Fruit fly (Drosophila melanogaster) whole organism, embryonic: ENCODE data around the gene CG34409.

Experiments used
- Abd-B ChIP-seq: fragments of 200-800 bp; sonication (Bioruptor generic); optimal IDR thresholded peaks from 2 replicates; lab custom pipeline; 2018; ENCODE audit warnings: missing biosample characterization, mild to moderate bottlenecking, missing genetic modification characterization, moderate library complexity
- Asciz ChIP-seq: fragments of 200-800 bp; sonication (Bioruptor generic); optimal IDR thresholded peaks from 2 replicates; lab custom pipeline; 2017; ENCODE audit warnings: missing biosample characterization, mild to moderate bottlenecking, missing genetic modification characterization, missing genetic modification reagents
- Awh ChIP-seq: fragments of 200-800 bp; sonication (Bioruptor generic); IDR thresholded peaks from 2 replicates; pipeline ENCODE4, ENCODE4 v1.3.6; 2022; ENCODE audit warnings: missing biosample characterization, missing genetic modification characterization
- C15 ChIP-seq: fragments of 200-800 bp; sonication (Bioruptor generic); IDR thresholded peaks from 3 replicates; pipeline ENCODE4 v1.3.6; 2022; ENCODE audit warnings: missing biosample characterization, missing genetic modification characterization
- CG10543 ChIP-seq: fragments of 200-800 bp; sonication (Bioruptor generic); optimal IDR thresholded peaks from 3 replicates; lab custom pipeline; 2017; ENCODE audit warnings: missing biosample characterization, mild to moderate bottlenecking, missing genetic modification characterization, moderate library complexity
- CG10654 ChIP-seq: fragments of 200-800 bp; sonication (Bioruptor generic); optimal IDR thresholded peaks from 2 replicates; lab custom pipeline; 2016; ENCODE audit warnings: missing biosample characterization, missing genetic modification characterization
- CG10979 ChIP-seq: fragments of 200-800 bp; sonication (Bioruptor generic); optimal IDR thresholded peaks from 2 replicates; lab custom pipeline; 2018; ENCODE audit warnings: missing biosample characterization, mild to moderate bottlenecking, missing genetic modification characterization, moderate library complexity
- CG11398 ChIP-seq: fragments of 200-800 bp; sonication (Bioruptor generic); optimal IDR thresholded peaks from 2 replicates; lab custom pipeline; 2016; ENCODE audit warnings: missing biosample characterization, missing genetic modification characterization
- CG11504 ChIP-seq: fragments of 200-800 bp; sonication (Bioruptor generic); optimal IDR thresholded peaks from 3 replicates; lab custom pipeline; 2019; ENCODE audit warnings: missing biosample characterization, mild to moderate bottlenecking, missing genetic modification characterization, moderate library complexity
- CG1603 ChIP-seq: fragments of 200-800 bp; sonication (Bioruptor generic); optimal IDR thresholded peaks from 2 replicates; lab custom pipeline; 2019; ENCODE audit warnings: missing biosample characterization, mild to moderate bottlenecking, missing genetic modification characterization, moderate library complexity
- CG2129 ChIP-seq: fragments of 200-800 bp; sonication (Bioruptor generic); IDR thresholded peaks from 2 replicates; pipeline ENCODE4 v1.3.6; 2022; ENCODE audit warnings: missing biosample characterization, missing genetic modification characterization; ENCODE audit not compliant: partially characterized antibody
- CG2712 ChIP-seq: fragments of 200-800 bp; optimal IDR thresholded peaks from 3 replicates; lab custom pipeline; 2019; ENCODE audit warnings: missing biosample characterization, mild to moderate bottlenecking, missing genetic modification characterization, moderate library complexity
- CG3847 ChIP-seq: fragments of 200-800 bp; sonication (Bioruptor generic); IDR thresholded peaks from 2 replicates; pipeline ENCODE4 v1.3.6; 2022; ENCODE audit warnings: missing biosample characterization, missing genetic modification characterization
- CG3995 ChIP-seq: fragments of 200-800 bp; sonication (Bioruptor generic); optimal IDR thresholded peaks from 3 replicates; lab custom pipeline; 2016; ENCODE audit warnings: missing biosample characterization, missing genetic modification characterization
- CG4282 ChIP-seq: fragments of 200-800 bp; sonication (Bioruptor generic); optimal IDR thresholded peaks from 2 replicates; lab custom pipeline; 2016; ENCODE audit warnings: missing biosample characterization, missing genetic modification characterization
- CG43689 ChIP-seq: fragments of 200-800 bp; sonication (Bioruptor generic); IDR thresholded peaks from 2 replicates; pipeline ENCODE4 v1.3.6; 2022; ENCODE audit warnings: missing biosample characterization, missing genetic modification characterization
- CG4404 ChIP-seq: fragments of 200-800 bp; sonication (Bioruptor generic); IDR thresholded peaks from 2 replicates; pipeline ENCODE4 v1.3.6; 2022; ENCODE audit warnings: missing biosample characterization, missing genetic modification characterization
- CG4424 ChIP-seq: fragments of 200-800 bp; sonication (Bioruptor generic); optimal IDR thresholded peaks from 3 replicates; lab custom pipeline; 2016; ENCODE audit warnings: missing biosample characterization, missing genetic modification characterization
- CG8359 ChIP-seq: fragments of 200-800 bp; sonication (Bioruptor generic); optimal IDR thresholded peaks from 2 replicates; lab custom pipeline; 2017; ENCODE audit warnings: missing biosample characterization, mild to moderate bottlenecking, missing genetic modification characterization, borderline replicate concordance
- CG8765 ChIP-seq: fragments of 200-800 bp; sonication (Bioruptor generic); IDR thresholded peaks from 2 replicates; pipeline ENCODE4 v1.3.6; 2022; ENCODE audit warnings: missing biosample characterization, missing genetic modification characterization
- CG9609 ChIP-seq: fragments of 200-800 bp; sonication (Bioruptor generic); optimal IDR thresholded peaks from 3 replicates; lab custom pipeline; 2016; ENCODE audit warnings: missing biosample characterization, missing genetic modification characterization
- Camta ChIP-seq: fragments of 200-800 bp; sonication (Bioruptor generic); optimal IDR thresholded peaks from 2 replicates; lab custom pipeline; 2016; ENCODE audit warnings: missing biosample characterization, missing genetic modification characterization
- Elba2 ChIP-seq: fragments of 200-800 bp; sonication (Bioruptor generic); optimal IDR thresholded peaks from 3 replicates; lab custom pipeline; 2016; ENCODE audit warnings: missing biosample characterization, missing genetic modification characterization
- H2.0 ChIP-seq: fragments of 200-800 bp; sonication (Bioruptor generic); IDR thresholded peaks from 2 replicates; pipeline ENCODE4 v1.3.6; 2022; ENCODE audit warnings: missing biosample characterization, missing genetic modification characterization
- Hmx ChIP-seq: fragments of 200-800 bp; sonication (Bioruptor generic); optimal IDR thresholded peaks from 2 replicates; lab custom pipeline; 2016; ENCODE audit warnings: missing biosample characterization, missing genetic modification characterization
- NC2β ChIP-seq: fragments of 200-800 bp; sonication (Bioruptor generic); optimal IDR thresholded peaks from 2 replicates; lab custom pipeline; 2016; ENCODE audit warnings: missing biosample characterization, missing genetic modification characterization
- NfI ChIP-seq: fragments of 200-800 bp; sonication (Bioruptor generic); optimal IDR thresholded peaks from 3 replicates; lab custom pipeline; 2018; ENCODE audit warnings: missing biosample characterization, mild to moderate bottlenecking, missing genetic modification characterization, moderate library complexity
- Rfx ChIP-seq: fragments of 200-800 bp; sonication (Bioruptor generic); IDR thresholded peaks from 2 replicates; pipeline ENCODE4 v1.3.6; 2022; ENCODE audit warnings: missing biosample characterization, missing genetic modification characterization
- bigmax ChIP-seq: fragments of 200-800 bp; sonication (Bioruptor generic); optimal IDR thresholded peaks from 2 replicates; lab custom pipeline; 2018; ENCODE audit warnings: missing biosample characterization, mild to moderate bottlenecking, missing genetic modification characterization
- crol ChIP-seq: fragments of 200-800 bp; sonication (Bioruptor generic); IDR thresholded peaks from 2 replicates; pipeline ENCODE4 v1.3.6; 2022; ENCODE audit warnings: missing biosample characterization, missing genetic modification characterization
- dan ChIP-seq: fragments of 200-800 bp; sonication (Bioruptor generic); IDR thresholded peaks from 2 replicates; pipeline ENCODE4 v1.3.6; 2022; ENCODE audit warnings: missing biosample characterization, missing genetic modification characterization
- danr ChIP-seq: fragments of 200-800 bp; sonication (Bioruptor generic); IDR thresholded peaks from 2 replicates; pipeline ENCODE4 v1.3.6; 2022; ENCODE audit warnings: missing biosample characterization, missing genetic modification characterization
- dm ChIP-seq: fragments of 200-800 bp; sonication (Bioruptor generic); optimal IDR thresholded peaks from 3 replicates; lab custom pipeline; 2016; ENCODE audit warnings: missing biosample characterization, missing genetic modification characterization
- gro ChIP-seq: fragments of 200-800 bp; sonication (Bioruptor generic); optimal IDR thresholded peaks from 2 replicates; lab custom pipeline; 2016; ENCODE audit warnings: missing biosample characterization, missing genetic modification characterization
- hb ChIP-seq: fragments of 200-800 bp; sonication (Bioruptor generic); IDR thresholded peaks from 3 replicates; pipeline ENCODE4 v1.3.6; 2022; ENCODE audit warnings: missing biosample characterization, missing genetic modification characterization; ENCODE audit not compliant: partially characterized antibody
- hbn ChIP-seq: fragments of 200-800 bp; sonication (Bioruptor generic); IDR thresholded peaks from 2 replicates; pipeline ENCODE4 v1.3.6; 2022; ENCODE audit warnings: missing biosample characterization, missing genetic modification characterization; ENCODE audit not compliant: partially characterized antibody
- jumu ChIP-seq: fragments of 200-800 bp; sonication (Bioruptor generic); optimal IDR thresholded peaks from 3 replicates; lab custom pipeline; 2016; ENCODE audit warnings: missing biosample characterization, missing genetic modification characterization
- nmo ChIP-seq: fragments of 200-800 bp; sonication (Bioruptor generic); optimal IDR thresholded peaks from 2 replicates; lab custom pipeline; 2018; ENCODE audit warnings: missing biosample characterization, mild to moderate bottlenecking, missing genetic modification characterization, moderate library complexity
- pan ChIP-seq, 4 experiments: fragments of >200 bp in 3 of 4; fragments of 200-800 bp in 1 of 4; sonication (Bioruptor generic) in 1 of 4; optimal IDR thresholded peaks in 3 of 4; IDR thresholded peaks in 1 of 4; 2 replicates each; pipeline versions ENCODE4 v1.3.6 to Lab custom; 2017 to 2022; ENCODE audit warnings: missing biosample characterization in 2 of 4, missing genetic modification characterization in 2 of 4, mixed read lengths in 1 of 4
- pfk ChIP-seq: fragments of 200-800 bp; sonication (Bioruptor generic); optimal IDR thresholded peaks from 2 replicates; lab custom pipeline; 2018; ENCODE audit warnings: missing biosample characterization, mild to moderate bottlenecking, missing genetic modification characterization, moderate library complexity
- ranshi ChIP-seq: fragments of 200-800 bp; sonication (Bioruptor generic); IDR thresholded peaks from 2 replicates; pipeline ENCODE4 v1.3.6; 2022; ENCODE audit warnings: missing biosample characterization, missing genetic modification characterization
- row ChIP-seq: fragments of 200-800 bp; sonication (Bioruptor generic); IDR thresholded peaks from 3 replicates; pipeline ENCODE4 v1.3.6; 2022; ENCODE audit warnings: missing biosample characterization, missing genetic modification characterization
- shn ChIP-seq: fragments of 200-800 bp; sonication (Bioruptor generic); optimal IDR thresholded peaks from 3 replicates; lab custom pipeline; 2016; ENCODE audit warnings: missing biosample characterization, missing genetic modification characterization
- sisA ChIP-seq: fragments of 200-800 bp; sonication (Bioruptor generic); IDR thresholded peaks from 2 replicates; pipeline ENCODE4 v1.3.6; 2022; ENCODE audit warnings: missing biosample characterization, missing genetic modification characterization
- slbo ChIP-seq: fragments of 200-800 bp; sonication (Bioruptor generic); IDR thresholded peaks from 2 replicates; pipeline ENCODE4 v1.3.6; 2022; ENCODE audit warnings: missing biosample characterization, missing genetic modification characterization
- so ChIP-seq: fragments of 200-800 bp; sonication (Bioruptor generic); IDR thresholded peaks from 3 replicates; pipeline ENCODE4 v1.3.6; 2022; ENCODE audit warnings: missing biosample characterization, missing genetic modification characterization
- sob ChIP-seq: fragments of 200-800 bp; sonication (Bioruptor generic); IDR thresholded peaks from 2 replicates; pipeline ENCODE4 v1.3.6; 2022; ENCODE audit warnings: missing biosample characterization, missing genetic modification characterization
- ssp ChIP-seq: fragments of 200-800 bp; sonication (Bioruptor generic); IDR thresholded peaks from 2 replicates; pipeline ENCODE4 v1.3.6; 2022; ENCODE audit warnings: missing biosample characterization, missing genetic modification characterization
- unpg ChIP-seq: fragments of 200-800 bp; sonication (Bioruptor generic); optimal IDR thresholded peaks from 3 replicates; lab custom pipeline; 2018; ENCODE audit warnings: missing biosample characterization, mild to moderate bottlenecking, missing genetic modification characterization, moderate library complexity
- vfl ChIP-seq: fragments of 200-800 bp; sonication (Bioruptor generic); optimal IDR thresholded peaks from 2 replicates; lab custom pipeline; 2016; ENCODE audit warnings: missing biosample characterization, missing genetic modification characterization
- vnd ChIP-seq: fragments of 200-800 bp; sonication (Bioruptor generic); IDR thresholded peaks from 3 replicates; pipeline ENCODE4 v1.3.6; 2022; ENCODE audit warnings: missing biosample characterization, missing genetic modification characterization; ENCODE audit not compliant: partially characterized antibody
- zen ChIP-seq: fragments of 200-800 bp; sonication (Bioruptor generic); optimal IDR thresholded peaks from 3 replicates; lab custom pipeline; 2018; ENCODE audit warnings: missing biosample characterization, mild to moderate bottlenecking, missing genetic modification characterization, moderate library complexity

Gene CG34409

dm6 chr3R:9740713-9741112 lies 5.5 kb downstream of the CG34409 start, which contains the start of gene Pnn (continued):
- no peak for TF ChIP-seq sob (GFP tag; lab: Robert Waterston, UW)
- TF ChIP-seq CG4404 (GFP tag; lab: Robert Waterston, UW), result no peak
- TF ChIP-seq danr, result no peak
- TF ChIP-seq dm (GFP tag; lab: Kevin White, UChicago), result no peak
- peak; percentile 90 for TF ChIP-seq vnd (GFP tag; lab: Robert Waterston, UW)
- TF ChIP-seq vfl (GFP tag; lab: Kevin White, UChicago), result no peak
- TF ChIP-seq so (GFP tag; lab: Robert Waterston, UW), result no peak
- TF ChIP-seq H2.0 (GFP tag; lab: Robert Waterston, UW), result no peak
- TF ChIP-seq Rfx (GFP tag; lab: Robert Waterston, UW), result no peak
- no peak for TF ChIP-seq CG4424 (GFP tag; lab: Kevin White, UChicago)
- no peak for TF ChIP-seq CG11398 (GFP tag; lab: Kevin White, UChicago)
- TF ChIP-seq Elba2 (GFP tag; lab: Kevin White, UChicago), result no peak
- TF ChIP-seq CG10979 (tag; lab: Kevin White, UChicago), result no peak
- no peak for TF ChIP-seq sisA (GFP tag; lab: Robert Waterston, UW)
- TF ChIP-seq CG8765 (GFP tag; lab: Robert Waterston, UW), result no peak
- no peak for TF ChIP-seq NC2β (GFP tag; lab: Kevin White, UChicago)
- TF ChIP-seq CG2129 (GFP tag; lab: Robert Waterston, UW), result peak; percentile 81
- TF ChIP-seq hbn (GFP tag; lab: Robert Waterston, UW), result peak; percentile 87
- no peak for TF ChIP-seq CG10543 (GFP tag; lab: Kevin White, UChicago)
- TF ChIP-seq CG10654, result no peak
- TF ChIP-seq NfI (GFP tag; lab: Kevin White, UChicago), result no peak
- TF ChIP-seq Asciz (GFP tag; lab: Kevin White, UChicago), result no peak
- TF ChIP-seq Abd-B (GFP tag; lab: Kevin White, UChicago), result no peak
- no peak for TF ChIP-seq Awh
- TF ChIP-seq pan (optimal IDR thresholded peaks at IDR 0.05; lab: Kevin White, UChicago), result no peak
- TF ChIP-seq pan (GFP tag; optimal IDR thresholded peaks at IDR 0.05 in 1 of 2, IDR thresholded peaks at IDR 0.05 in 1 of 2), result no peak
- TF ChIP-seq jumu (GFP tag; lab: Kevin White, UChicago), result no peak
- no peak for TF ChIP-seq unpg (GFP tag; lab: Kevin White, UChicago)
- no peak for TF ChIP-seq gro (GFP tag; lab: Kevin White, UChicago)
- no peak for TF ChIP-seq C15 (GFP tag; lab: Robert Waterston, UW)
- no peak for TF ChIP-seq CG9609 (GFP tag; lab: Kevin White, UChicago)
- TF ChIP-seq nmo (GFP tag; lab: Kevin White, UChicago), result peak; percentile 47
- no peak for TF ChIP-seq CG8359 (GFP tag; lab: Kevin White, UChicago)
- no peak; the same call in 1 of the 2 replicates for TF ChIP-seq CG3847 (GFP tag; lab: Robert Waterston, UW)
- TF ChIP-seq CG1603, result no peak
- TF ChIP-seq hb (GFP tag; lab: Robert Waterston, UW), result peak; percentile 86
- TF ChIP-seq ssp, result no peak
- TF ChIP-seq ranshi, result no peak
- peak; percentile 39 for TF ChIP-seq zen (tag; lab: Kevin White, UChicago)
- TF ChIP-seq crol, result no peak
- TF ChIP-seq slbo, result no peak
- no peak for TF ChIP-seq shn
- no peak for TF ChIP-seq CG4282 (GFP tag; lab: Kevin White, UChicago)
- TF ChIP-seq row (GFP tag; lab: Robert Waterston, UW), result peak; percentile 84
- TF ChIP-seq CG43689 (GFP tag; lab: Robert Waterston, UW), result no peak
- peak; percentile 42 for TF ChIP-seq CG2712 (tag; lab: Kevin White, UChicago)
- TF ChIP-seq CG3995 (GFP tag; lab: Kevin White, UChicago), result peak; percentile 95
- no peak for TF ChIP-seq CG11504 (tag; lab: Kevin White, UChicago)
- TF ChIP-seq dan (GFP tag; lab: Robert Waterston, UW), result no peak
- no peak for TF ChIP-seq pfk
- TF ChIP-seq Hmx, result no peak
- TF ChIP-seq Camta (GFP tag; lab: Kevin White, UChicago), result no peak
- no peak for TF ChIP-seq bigmax
